Worm (Caenorhabditis elegans) whole organism, L1 larva: ENCODE results near the gene hrg-1.

ENCODE experiments used
- C16A3.4 ChIP-seq: fragments of 150-350 bp; optimal IDR thresholded peaks from 2 replicates; lab custom pipeline; 2014; ENCODE audit warnings: missing biosample characterization, missing genetic modification characterization
- C34B4.2 ChIP-seq: sonication (generic microtip); optimal IDR thresholded peaks from 2 replicates; lab custom pipeline; 2017; ENCODE audit warnings: mild to moderate bottlenecking, missing genetic modification characterization, missing compliant biosample characterization
- blmp-1 ChIP-seq: fragments of 150-350 bp; optimal IDR thresholded peaks from 2 replicates; lab custom pipeline; 2014; ENCODE audit warnings: missing biosample characterization, missing genetic modification characterization
- ceh-82 ChIP-seq, 3 experiments: fragments of 150-350 bp in 1 of 3; sonication (generic microtip) in 2 of 3; optimal IDR thresholded peaks; 2 replicates each; lab custom pipeline; 2014 to 2017; ENCODE audit warnings: missing biosample characterization in 3 of 3, missing genetic modification characterization in 3 of 3
- dsc-1 ChIP-seq: sonication (generic microtip); optimal IDR thresholded peaks from 2 replicates; lab custom pipeline; 2016; ENCODE audit warnings: mild to moderate bottlenecking, missing genetic modification characterization, missing compliant biosample characterization
- efl-1 ChIP-seq, 4 experiments: fragments of 150-350 bp; optimal IDR thresholded peaks in 3 of 4; peaks in 1 of 4; 1 replicate in 1 of 4; 2 replicates in 3 of 4; lab custom pipeline; 2014; ENCODE audit warnings: missing biosample characterization in 2 of 4, missing genetic modification characterization in 2 of 4, missing genetic modification reagents in 2 of 4
- efl-3 ChIP-seq: fragments of 200-800 bp; sonication (Bioruptor generic); optimal IDR thresholded peaks from 2 replicates; lab custom pipeline; 2018; ENCODE audit warnings: mild to moderate bottlenecking, missing genetic modification characterization, missing compliant biosample characterization
- elt-2 ChIP-seq: sonication (generic microtip); optimal IDR thresholded peaks from 2 replicates; lab custom pipeline; 2016; ENCODE audit warnings: missing genetic modification characterization, mild to moderate bottlenecking, inconsistent platforms, missing compliant biosample characterization, missing genetic modification reagents
- elt-3 ChIP-seq, 6 experiments: fragments of 150-350 bp in 1 of 6; sonication (generic microtip); optimal IDR thresholded peaks; 2 replicates each; lab custom pipeline; 2017 to 2018; ENCODE audit warnings: missing biosample characterization in 6 of 6, missing genetic modification characterization in 6 of 6, inconsistent platforms in 1 of 6
- fkh-4 ChIP-seq: sonication (generic microtip); optimal IDR thresholded peaks from 2 replicates; lab custom pipeline; 2016; ENCODE audit warnings: missing compliant biosample characterization, missing genetic modification characterization, borderline replicate concordance
- fkh-8 ChIP-seq: sonication (generic microtip); optimal IDR thresholded peaks from 2 replicates; lab custom pipeline; 2016; ENCODE audit warnings: mild to moderate bottlenecking, missing genetic modification characterization, missing compliant biosample characterization
- fos-1 ChIP-seq: fragments of 150-350 bp; optimal IDR thresholded peaks from 2 replicates; lab custom pipeline; 2014; ENCODE audit warnings: missing biosample characterization, missing genetic modification characterization
- hlh-4 ChIP-seq: sonication (generic microtip); optimal IDR thresholded peaks from 2 replicates; lab custom pipeline; 2016; ENCODE audit warnings: mild to moderate bottlenecking, missing genetic modification characterization, missing compliant biosample characterization
- irx-1 ChIP-seq: sonication (generic microtip); optimal IDR thresholded peaks from 2 replicates; lab custom pipeline; 2016; ENCODE audit warnings: missing genetic modification characterization, missing compliant biosample characterization
- isw-1 ChIP-seq: fragments of 200-800 bp; sonication (Bioruptor generic); IDR thresholded peaks from 2 replicates; pipeline ENCODE4 v1.3.6; 2022; ENCODE audit warnings: missing genetic modification characterization, missing compliant biosample characterization
- jun-1 ChIP-seq: fragments of 150-350 bp; optimal IDR thresholded peaks from 2 replicates; lab custom pipeline; 2014; ENCODE audit warnings: missing biosample characterization, missing genetic modification reagents, missing genetic modification characterization
- lin-14 ChIP-seq: fragments of 200-800 bp; sonication (Bioruptor generic); optimal IDR thresholded peaks from 2 replicates; lab custom pipeline; 2018; ENCODE audit warnings: mild to moderate bottlenecking, missing genetic modification characterization, moderate library complexity, missing compliant biosample characterization
- lin-35 ChIP-seq, 2 experiments: fragments of 150-350 bp; optimal IDR thresholded peaks; 2 replicates each; lab custom pipeline; 2014; ENCODE audit warnings: missing biosample characterization in 2 of 2, missing genetic modification characterization in 2 of 2, missing genetic modification reagents in 2 of 2
- lsy-2 ChIP-seq, 2 experiments: fragments of 150-350 bp; optimal IDR thresholded peaks; 2 replicates each; lab custom pipeline; 2014; ENCODE audit warnings: missing biosample characterization in 2 of 2, missing genetic modification characterization in 2 of 2
- mab-9 ChIP-seq: fragments of 200-800 bp; sonication (Bioruptor generic); IDR thresholded peaks from 2 replicates; pipeline ENCODE4 v1.3.6; 2022; ENCODE audit warnings: missing genetic modification reagents, missing genetic modification characterization, missing compliant biosample characterization
- mep-1 ChIP-seq: fragments of 150-350 bp; optimal IDR thresholded peaks from 2 replicates; lab custom pipeline; 2014; ENCODE audit warnings: missing biosample characterization, missing genetic modification characterization
- nhr-19 ChIP-seq: fragments of 200-800 bp; sonication (Bioruptor generic); conservative IDR thresholded peaks from 2 replicates; pipeline ENCODE4 v1.3.6; 2022; ENCODE audit warnings: missing genetic modification characterization, missing compliant biosample characterization
- nhr-20 ChIP-seq: sonication (generic microtip); optimal IDR thresholded peaks from 2 replicates; lab custom pipeline; 2016; ENCODE audit warnings: mild to moderate bottlenecking, missing genetic modification characterization, missing compliant biosample characterization
- nhr-47 ChIP-seq: sonication (generic microtip); optimal IDR thresholded peaks from 2 replicates; lab custom pipeline; 2016; ENCODE audit warnings: mild to moderate bottlenecking, missing genetic modification characterization, moderate library complexity, missing compliant biosample characterization
- nhr-71 ChIP-seq: sonication (generic microtip); optimal IDR thresholded peaks from 2 replicates; lab custom pipeline; 2016; ENCODE audit warnings: mild to moderate bottlenecking, missing genetic modification characterization, moderate library complexity, missing compliant biosample characterization
- nhr-76 ChIP-seq: sonication (generic microtip); optimal IDR thresholded peaks from 2 replicates; lab custom pipeline; 2017; ENCODE audit warnings: missing biosample characterization, missing genetic modification characterization
- nhr-85 ChIP-seq: sonication (generic microtip); peaks from one replicate; lab custom pipeline; 2016; ENCODE audit warnings: missing genetic modification characterization, inconsistent platforms, missing compliant biosample characterization
- nhr-90 ChIP-seq: sonication (generic microtip); optimal IDR thresholded peaks from 2 replicates; lab custom pipeline; 2016; ENCODE audit warnings: mild to moderate bottlenecking, missing genetic modification characterization, missing compliant biosample characterization; ENCODE audit not compliant: poor library complexity
- pax-3 ChIP-seq: fragments of 200-800 bp; sonication (Bioruptor generic); optimal IDR thresholded peaks from 2 replicates; lab custom pipeline; 2018; ENCODE audit warnings: mild to moderate bottlenecking, missing genetic modification characterization, moderate library complexity, missing compliant biosample characterization
- pqm-1 ChIP-seq: sonication (generic microtip); optimal IDR thresholded peaks from 3 replicates; lab custom pipeline; 2017; ENCODE audit warnings: missing biosample characterization, missing genetic modification characterization
- rnt-1 ChIP-seq: sonication (generic microtip); optimal IDR thresholded peaks from 2 replicates; lab custom pipeline; 2016; ENCODE audit warnings: mild to moderate bottlenecking, missing genetic modification characterization, moderate library complexity, missing compliant biosample characterization
- sox-4 ChIP-seq: sonication (generic microtip); optimal IDR thresholded peaks from 2 replicates; lab custom pipeline; 2016; ENCODE audit warnings: missing genetic modification characterization, missing compliant biosample characterization
- sptf-1 ChIP-seq: fragments of 150-350 bp; optimal IDR thresholded peaks from 2 replicates; lab custom pipeline; 2014; ENCODE audit warnings: missing biosample characterization, missing genetic modification characterization
- swsn-7 ChIP-seq: sonication (generic microtip); optimal IDR thresholded peaks from 2 replicates; lab custom pipeline; 2016; ENCODE audit warnings: missing genetic modification characterization, missing compliant biosample characterization
- tbx-2 ChIP-seq: sonication (generic microtip); optimal IDR thresholded peaks from 2 replicates; lab custom pipeline; 2016; ENCODE audit warnings: missing genetic modification characterization, missing compliant biosample characterization
- unc-62 ChIP-seq: fragments of 150-350 bp; optimal IDR thresholded peaks from 2 replicates; lab custom pipeline; 2014; ENCODE audit warnings: missing biosample characterization, missing genetic modification reagents, missing genetic modification characterization
- unc-86 ChIP-seq: sonication (generic microtip); optimal IDR thresholded peaks from 2 replicates; lab custom pipeline; 2016; ENCODE audit warnings: missing genetic modification characterization, missing compliant biosample characterization
- ztf-11 ChIP-seq, 2 experiments: sonication (generic microtip); optimal IDR thresholded peaks; 2 replicates each; lab custom pipeline; 2016 to 2017; ENCODE audit warnings: missing genetic modification characterization in 2 of 2, missing biosample characterization in 1 of 2, missing compliant biosample characterization in 1 of 2

hrg-1 gene

ce11 chrX:4016113-4016512 lies at the start of gene hrg-1 (continued):
- peak; percentile 64 for TF ChIP-seq nhr-20
- TF ChIP-seq, all 84 proteins: peak for 29

- no peak for TF ChIP-seq mab-9 (GFP tag; lab: Robert Waterston, UW)
- TF ChIP-seq mep-1, result no peak
- no peak for TF ChIP-seq efl-1 (optimal IDR thresholded peaks at IDR 0.05; lab: Kevin White, UChicago)
- TF ChIP-seq efl-1 (GFP tag; optimal IDR thresholded peaks at IDR 0.05 in 1 of 2; lab: Kevin White, UChicago), result peak in 1 of 2 experiments; percentile 20
- TF ChIP-seq unc-86 (tag; lab: Kevin White, UChicago), result no peak
Observed at ce11 chrX:4061968-4062367, 45.9 kb upstream of the hrg-1 start.

DNA sequence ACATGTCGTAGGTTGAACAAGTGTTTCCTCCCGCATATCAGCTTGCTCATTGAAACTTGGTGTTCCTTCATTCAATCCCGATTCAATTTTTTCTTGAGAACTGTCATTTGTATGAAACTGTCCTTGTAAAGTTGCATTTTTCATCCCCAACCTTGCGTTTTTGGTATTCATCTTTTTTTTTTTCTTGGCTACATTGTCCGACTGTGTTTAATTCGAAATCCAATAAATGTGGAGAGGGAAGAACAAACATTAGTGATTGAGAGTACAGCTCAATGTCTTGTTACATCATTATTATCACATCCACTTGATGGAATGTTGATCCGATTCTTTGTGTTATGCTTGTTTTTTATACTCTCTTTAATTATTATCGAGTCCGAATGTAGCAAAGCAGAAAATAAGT lies 5.9 kb upstream of the hrg-1 start, which contains the start of gene acr-10:
Gene acr-10 (plus strand): TSS at position 301 of the 400 bp plus-strand sequence.
- TF ChIP-seq ceh-82 (tag; optimal IDR thresholded peaks at IDR 0.05; lab: Kevin White, UChicago), result no peak
- no peak for TF ChIP-seq pax-3
- TF ChIP-seq tbx-2, result no peak
- no peak for TF ChIP-seq lin-14 (GFP tag; lab: Kevin White, UChicago)
- TF ChIP-seq irx-1 (tag; lab: Kevin White, UChicago), result no peak
- TF ChIP-seq lsy-2 (tag; optimal IDR thresholded peaks at IDR 0.05; lab: Kevin White, UChicago), result no peak

- TF ChIP-seq lin-14 (GFP tag; lab: Kevin White, UChicago), result peak; percentile 47
- peak; percentile 13 for TF ChIP-seq nhr-90
- peak; percentile 10 for TF ChIP-seq rnt-1 (tag; lab: Kevin White, UChicago)
- peak in 1 of 2 experiments; percentile 54 for TF ChIP-seq lin-35 (GFP tag; optimal IDR thresholded peaks at IDR 0.05; lab: Kevin White, UChicago)
- TF ChIP-seq tbx-2, result no peak
- TF ChIP-seq nhr-20, result peak; percentile 24
- TF ChIP-seq mep-1, result peak; percentile 15
- peak; percentile 35 for TF ChIP-seq nhr-71 (tag; lab: Kevin White, UChicago)
- peak in 1 of 6 experiments; percentile 37 for TF ChIP-seq elt-3 (tag; optimal IDR thresholded peaks at IDR 0.05; lab: Kevin White, UChicago)
- no peak for TF ChIP-seq efl-3 (GFP tag; lab: Kevin White, UChicago)
- TF ChIP-seq ztf-11 (tag; optimal IDR thresholded peaks at IDR 0.05; lab: Kevin White, UChicago), result no peak
- no peak for TF ChIP-seq nhr-85 (tag; lab: Kevin White, UChicago)
- TF ChIP-seq dsc-1 (tag; lab: Kevin White, UChicago), result peak; percentile 28
- TF ChIP-seq efl-1 (optimal IDR thresholded peaks at IDR 0.05; lab: Kevin White, UChicago), result no peak
- peak in 1 of 2 experiments; percentile 51 for TF ChIP-seq efl-1 (GFP tag; optimal IDR thresholded peaks at IDR 0.05 in 1 of 2; lab: Kevin White, UChicago)
- TF ChIP-seq C16A3.4 (tag; lab: Kevin White, UChicago), result no peak
- TF ChIP-seq blmp-1 (tag; lab: Kevin White, UChicago), result peak; percentile 72
- peak; percentile 48 for TF ChIP-seq elt-2 (tag; lab: Kevin White, UChicago)
Observed at ce11 chrX:4018566-4019182, 2.7 kb upstream of the hrg-1 start.

- TF ChIP-seq efl-1 (optimal IDR thresholded peaks at IDR 0.05; lab: Kevin White, UChicago), result no peak
- TF ChIP-seq efl-1 (GFP tag; optimal IDR thresholded peaks at IDR 0.05 in 1 of 2; lab: Kevin White, UChicago), result peak in 1 of 2 experiments; percentile 51
- peak; percentile 78 for TF ChIP-seq lin-14 (GFP tag; lab: Kevin White, UChicago)
- TF ChIP-seq fkh-4 (tag; lab: Kevin White, UChicago), result no peak
- TF ChIP-seq, all 84 proteins: peak for 2
Observed at ce11 chrX:4017576-4018309, 1.7 kb upstream of the hrg-1 start.

DNA sequence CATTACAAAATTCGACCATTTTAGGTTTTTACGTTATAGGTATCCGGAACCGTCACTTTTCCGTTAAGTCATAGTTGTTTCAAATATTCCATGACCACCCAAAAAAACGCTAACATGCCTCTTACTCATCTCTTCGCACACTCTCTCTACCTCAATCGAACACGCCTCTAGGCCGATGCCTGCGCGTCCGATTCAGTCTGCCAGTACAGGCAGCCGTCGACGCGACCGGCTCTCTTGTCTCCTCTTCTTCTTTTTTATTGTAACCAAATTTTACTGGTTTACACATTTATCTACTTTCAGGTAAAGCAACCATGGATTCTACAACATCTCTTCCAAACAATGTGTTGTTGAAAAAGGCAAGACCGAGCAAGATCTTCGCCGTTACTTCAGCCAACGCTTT lies 4.1 kb downstream of the hrg-1 start, which contains the start of gene mop-25.1:
Gene mop-25.1 (plus strand): TSS at position 301 of the 400 bp plus-strand sequence.
- TF ChIP-seq blmp-1 (tag; lab: Kevin White, UChicago), result no peak
- TF ChIP-seq pqm-1, result no peak
- TF ChIP-seq nhr-47 (tag; lab: Kevin White, UChicago), result no peak
- TF ChIP-seq sptf-1, result no peak
- TF ChIP-seq sox-4 (tag; lab: Kevin White, UChicago), result no peak
- TF ChIP-seq fos-1, result no peak
- no peak for TF ChIP-seq hlh-4 (tag; lab: Kevin White, UChicago)
- no peak for TF ChIP-seq elt-2 (tag; lab: Kevin White, UChicago)
- no peak for TF ChIP-seq swsn-7 (tag; lab: Kevin White, UChicago)
- no peak for TF ChIP-seq unc-62 (GFP tag; lab: Kevin White, UChicago)
- no peak for TF ChIP-seq jun-1
- TF ChIP-seq fkh-8 (tag; lab: Kevin White, UChicago), result no peak
- TF ChIP-seq nhr-19, result no peak
- no peak for TF ChIP-seq nhr-76
- no peak for TF ChIP-seq tbx-2
- TF ChIP-seq isw-1, result no peak
- no peak for TF ChIP-seq C34B4.2 (tag; lab: Kevin White, UChicago)
